Worm (Caenorhabditis elegans): ENCODE data around the gene Y40B10A.11.

The Y40B10A.11 gene

DNA sequence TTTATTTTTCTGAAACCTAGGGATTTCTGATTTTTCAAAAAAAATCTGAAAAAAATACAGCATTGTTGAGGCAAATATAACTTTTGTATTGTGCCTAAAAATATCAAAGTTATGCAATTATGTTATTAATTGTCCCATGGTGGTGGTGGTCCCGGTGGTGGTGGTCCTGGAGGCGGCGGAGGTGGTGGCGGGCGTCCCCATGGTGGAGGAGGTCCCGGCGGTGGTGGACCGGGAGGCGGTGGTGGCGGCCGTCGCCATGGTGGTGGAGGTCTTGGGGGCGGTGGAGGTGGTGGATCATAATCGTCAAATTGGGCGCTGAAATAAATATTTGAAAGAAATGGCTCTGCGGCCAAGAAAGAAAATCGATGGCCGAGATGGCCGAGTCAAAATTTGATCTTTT, 617 bp downstream of the Y40B10A.11 start:
- no peak for TF ChIP-seq egl-44 (GFP tag; IDR thresholded peaks at IDR 0.05)
- TF ChIP-seq zim-3 (tag; optimal IDR thresholded peaks at IDR 0.05), result no peak
- 0 out of 2 replicates have a peak, but pooled peaks have one; percentile 8 for TF ChIP-seq hsf-1 (GFP tag; IDR thresholded peaks at IDR 0.05)
- TF ChIP-seq hmg-1.2 (GFP tag; IDR thresholded peaks at IDR 0.05), result no peak
- peak; percentile 97 for TF ChIP-seq egrh-3 (GFP tag; IDR thresholded peaks at IDR 0.05)
- TF ChIP-seq madf-3 (GFP tag; IDR thresholded peaks at IDR 0.05), result 0 out of 2 replicates have a peak, but pooled peaks have one; percentile 38
- TF ChIP-seq snpc-4 (GFP tag; optimal IDR thresholded peaks at IDR 0.05), result no peak
- no peak for TF ChIP-seq snpc-4 (tag; optimal IDR thresholded peaks at IDR 0.05)
- peak; percentile 93 for TF ChIP-seq zfh-2 (GFP tag; conservative IDR thresholded peaks at IDR 0.05)
- no peak for TF ChIP-seq die-1 (tag; optimal IDR thresholded peaks at IDR 0.05)
- TF ChIP-seq egl-18 (GFP tag; IDR thresholded peaks at IDR 0.05), result 0 out of 2 replicates have a peak, but pooled peaks have one; percentile 28
- TF ChIP-seq lin-26 (GFP tag; IDR thresholded peaks at IDR 0.05), result 0 out of 2 replicates have a peak, but pooled peaks have one; percentile 48

DNA sequence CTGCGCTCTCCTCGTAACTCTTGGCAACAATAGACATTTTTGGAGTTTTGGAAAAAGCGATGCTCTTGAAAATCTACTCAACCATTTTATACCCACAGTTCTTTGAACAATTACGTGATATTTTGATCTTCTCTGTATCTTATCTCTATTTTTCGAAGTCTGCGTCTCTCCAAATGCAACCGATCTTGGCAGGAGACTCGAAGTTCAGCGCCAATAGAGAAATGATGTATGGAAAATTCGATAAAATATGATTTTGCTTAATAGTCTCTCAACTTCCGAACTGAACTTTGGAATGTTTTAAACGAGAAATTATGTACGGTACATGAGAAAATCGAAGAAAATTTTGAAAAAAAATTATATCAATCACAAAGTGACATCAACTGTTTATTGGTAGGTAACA, 1.3 kb downstream of the Y40B10A.11 start, which contains the start of gene comt-4:
Gene comt-4 (minus strand): TSS at position 50 of the 400 bp plus-strand sequence.
- TF ChIP-seq snpc-1.1 (tag; optimal IDR thresholded peaks at IDR 0.05; ENCODE audit: insufficient read depth), result no peak
- peak; percentile 31 for TF ChIP-seq nhr-80 (tag; optimal IDR thresholded peaks at IDR 0.05)

DNA sequence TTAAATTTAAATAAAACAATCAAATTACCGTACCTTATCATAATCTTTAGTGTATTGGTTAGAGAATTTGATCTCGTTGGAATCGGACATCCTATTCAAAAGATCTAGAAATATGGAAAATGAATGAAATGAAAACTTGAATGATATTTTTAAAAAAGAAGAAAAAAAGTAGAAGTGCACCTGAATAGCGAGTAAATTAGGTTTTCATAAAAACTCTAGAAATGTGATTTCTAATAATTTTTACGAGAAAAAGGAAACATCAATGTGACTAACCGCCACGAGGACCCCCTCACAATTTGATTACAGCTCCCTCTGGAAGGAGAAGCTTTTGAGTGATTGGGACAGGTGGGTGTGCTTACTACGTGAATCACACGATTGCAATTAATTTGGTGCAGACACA, 5.5 kb downstream of the Y40B10A.11 start, which contains the start of gene Y40B10A.5:
Gene Y40B10A.5 (minus strand): TSS at position 101 of the 400 bp plus-strand sequence.
- TF ChIP-seq hrde-1 (tag; optimal IDR thresholded peaks at IDR 0.05; ENCODE audit: borderline replicate concordance) (no peak), cebp-1 (GFP tag; IDR thresholded peaks at IDR 0.05) (no peak), cebp-1 (tag; optimal IDR thresholded peaks at IDR 0.05) (no peak), nhr-179 (tag; optimal IDR thresholded peaks at IDR 0.05) (no peak), ztf-3 (GFP tag; optimal IDR thresholded peaks at IDR 0.05) (no peak), snpc-4 (GFP tag; optimal IDR thresholded peaks at IDR 0.05) (no peak), snpc-4 (tag; optimal IDR thresholded peaks at IDR 0.05) (no peak), K11D2.4 (GFP tag; IDR thresholded peaks at IDR 0.05) (no peak), egrh-3 (GFP tag; IDR thresholded peaks at IDR 0.05) (no peak), unc-130 (GFP tag; optimal IDR thresholded peaks at IDR 0.05) (no peak), ztf-6 (GFP tag; IDR thresholded peaks at IDR 0.05) (no peak), K12H6.12 (tag; optimal IDR thresholded peaks at IDR 0.05) (no peak)

DNA sequence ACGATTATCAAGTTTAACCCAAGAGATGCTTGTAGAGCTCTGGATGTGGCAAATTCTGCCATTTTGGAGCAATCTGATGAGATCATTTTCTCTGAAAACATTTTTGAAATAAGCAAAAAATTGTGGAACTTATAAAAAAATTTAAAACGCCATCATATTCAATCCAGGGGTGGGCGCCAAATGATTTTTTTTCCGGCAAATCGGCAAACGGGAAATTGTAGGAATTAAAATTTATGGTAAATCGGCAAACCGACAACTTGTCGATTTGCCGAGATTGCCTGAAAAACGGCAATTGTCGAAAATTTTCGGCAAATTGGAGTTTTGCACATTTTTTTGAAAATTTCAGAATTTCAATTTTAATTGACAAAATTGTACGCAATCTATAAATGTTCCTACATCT, 15.9 kb downstream of the Y40B10A.11 start, which contains the start of gene srab-23:
Gene srab-23 (minus strand): TSS at position 101 of the 400 bp plus-strand sequence.
- TF ChIP-seq snpc-3.4 (tag; optimal IDR thresholded peaks at IDR 0.05) (no peak), madf-10 (tag; optimal IDR thresholded peaks at IDR 0.05) (no peak), ceh-58 (GFP tag; IDR thresholded peaks at IDR 0.05) (no peak), hlh-12 (tag; optimal IDR thresholded peaks at IDR 0.05) (no peak), cebp-2 (GFP tag; IDR thresholded peaks at IDR 0.05) (no peak), Y53G8AR.9 (GFP tag; conservative IDR thresholded peaks at IDR 0.05) (no peak), lin-26 (GFP tag; IDR thresholded peaks at IDR 0.05) (no peak), hlh-26 (GFP tag; conservative IDR thresholded peaks at IDR 0.05) (no peak), him-1 (tag; optimal IDR thresholded peaks at IDR 0.05) (no peak), Y56A3A.18 (GFP tag; IDR thresholded peaks at IDR 0.05) (no peak), F23B12.7 (tag; optimal IDR thresholded peaks at IDR 0.05; ENCODE audit: insufficient read depth) (no peak), ztf-3 (GFP tag; optimal IDR thresholded peaks at IDR 0.05) (no peak), bed-1 (GFP tag; IDR thresholded peaks at IDR 0.05) (no peak), D2030.7 (GFP tag; IDR thresholded peaks at IDR 0.05) (no peak), nfyb-1 (GFP tag; IDR thresholded peaks at IDR 0.05) (no peak), ztf-22 (GFP tag; optimal IDR thresholded peaks at IDR 0.05) (no peak), F55B11.4 (tag; optimal IDR thresholded peaks at IDR 0.05; ENCODE audit: borderline replicate concordance, insufficient read depth) (no peak)

Measured in whole organism, young adult.